Fruit fly (Drosophila melanogaster) whole organism, wandering third instar larva: ENCODE data around the gene CG14253.

ENCODE experiments used
- Dif ChIP-seq: fragments of 200-275, 200-300 bp; sonication (Bioruptor generic); optimal IDR thresholded peaks from 2 replicates; lab custom pipeline; 2018; ENCODE audit warnings: missing biosample characterization, missing genetic modification characterization; ENCODE audit not compliant: partially characterized antibody
- Hnf4 ChIP-seq: fragments of 200-800 bp; sonication (Bioruptor generic); optimal IDR thresholded peaks from 2 replicates; lab custom pipeline; 2016; ENCODE audit warnings: missing biosample characterization, mild to moderate bottlenecking, missing genetic modification characterization
- Hr78 ChIP-seq: fragments of >200 bp; optimal IDR thresholded peaks from 2 replicates; lab custom pipeline; 2017; ENCODE audit warnings: missing biosample characterization, missing genetic modification characterization
- Mio ChIP-seq: sonication (Bioruptor generic); optimal IDR thresholded peaks from 2 replicates; lab custom pipeline; 2016; ENCODE audit warnings: missing biosample characterization, missing genetic modification characterization
- OdsH ChIP-seq: fragments of 200-800 bp; sonication (Bioruptor generic); optimal IDR thresholded peaks from 2 replicates; lab custom pipeline; 2016; ENCODE audit warnings: missing biosample characterization, mild to moderate bottlenecking, missing genetic modification characterization
- br ChIP-seq: fragments of 200-800 bp; sonication (Bioruptor generic); optimal IDR thresholded peaks from 2 replicates; lab custom pipeline; 2016; ENCODE audit warnings: missing biosample characterization, missing genetic modification characterization
- dl ChIP-seq, 2 experiments: fragments of 175-275, 200-275 bp in 1 of 2; fragments of 200-275 bp in 1 of 2; sonication (Bioruptor generic); optimal IDR thresholded peaks; lab custom pipeline; 2018; ENCODE audit warnings: mild to moderate bottlenecking in 2 of 2, missing biosample characterization in 2 of 2, missing genetic modification characterization in 2 of 2, moderate library complexity in 2 of 2; ENCODE audit not compliant: partially characterized antibody in 2 of 2, insufficient read depth in 1 of 2
- lola ChIP-seq: fragments of >200 bp; optimal IDR thresholded peaks from 2 replicates; lab custom pipeline; 2017; ENCODE audit warnings: missing biosample characterization, missing genetic modification characterization
- tai ChIP-seq: sonication (Bioruptor generic); optimal IDR thresholded peaks from 2 replicates; lab custom pipeline; 2016; ENCODE audit warnings: missing biosample characterization, missing genetic modification characterization
- usp ChIP-seq: fragments of >200 bp; optimal IDR thresholded peaks from 2 replicates; lab custom pipeline; 2017; ENCODE audit warnings: missing biosample characterization, missing genetic modification characterization
- woc ChIP-seq: sonication (Bioruptor generic); optimal IDR thresholded peaks from 2 replicates; lab custom pipeline; 2016; ENCODE audit warnings: missing biosample characterization, mild to moderate bottlenecking, missing genetic modification characterization

- TF ChIP-seq dl (GFP tag; optimal IDR thresholded peaks at IDR 0.05; lab: Kevin White, UChicago; ENCODE audit: insufficient read depth in 1 of 2, partially characterized antibody in 2 of 2) (no peak), tai (GFP tag; lab: Kevin White, UChicago) (no peak), Mio (GFP tag; lab: Kevin White, UChicago) (no peak), br (no peak), OdsH (GFP tag; lab: Kevin White, UChicago) (no peak), Hnf4 (GFP tag; lab: Kevin White, UChicago) (no peak), usp (no peak), woc (GFP tag; lab: Kevin White, UChicago) (no peak), Hr78 (no peak), lola (no peak), Dif (GFP tag; lab: Kevin White, UChicago) (no peak)
These were observed at the start of gene CG14253, which contains the start of gene CG46313 for dm6 chr3R:26978241-26978640.
